Fruit fly (Drosophila melanogaster) whole organism, wandering third instar larva: ENCODE results near the gene CG7768.

Experiments used
- Abd-B ChIP-seq: fragments of >200 bp; optimal IDR thresholded peaks from 2 replicates; lab custom pipeline; 2017; ENCODE audit warnings: missing biosample characterization, missing genetic modification characterization
- CG32264 ChIP-seq: fragments of 200-800 bp; sonication (Bioruptor generic); optimal IDR thresholded peaks from 2 replicates; lab custom pipeline; 2016; ENCODE audit warnings: missing biosample characterization, missing genetic modification characterization
- CG9705 ChIP-seq: fragments of 200-800 bp; sonication (Bioruptor generic); optimal IDR thresholded peaks from 2 replicates; lab custom pipeline; 2018; ENCODE audit warnings: missing biosample characterization, mild to moderate bottlenecking, missing genetic modification characterization
- CrebA ChIP-seq: fragments of 200-800 bp; sonication (Bioruptor generic); optimal IDR thresholded peaks from 2 replicates; lab custom pipeline; 2016; ENCODE audit warnings: missing biosample characterization, mild to moderate bottlenecking, missing genetic modification characterization, borderline replicate concordance
- Dfd ChIP-seq: fragments of >200 bp; optimal IDR thresholded peaks from 2 replicates; lab custom pipeline; 2017; ENCODE audit warnings: missing biosample characterization, missing genetic modification characterization
- Dif ChIP-seq: fragments of 200-275, 200-300 bp; sonication (Bioruptor generic); optimal IDR thresholded peaks from 2 replicates; lab custom pipeline; 2018; ENCODE audit warnings: missing biosample characterization, missing genetic modification characterization; ENCODE audit not compliant: partially characterized antibody
- GATAd ChIP-seq: sonication (Bioruptor generic); optimal IDR thresholded peaks from 2 replicates; lab custom pipeline; 2016; ENCODE audit warnings: missing biosample characterization, missing genetic modification characterization
- HLH106 ChIP-seq: fragments of 200-800 bp; optimal IDR thresholded peaks from 3 replicates; lab custom pipeline; 2019; ENCODE audit warnings: missing biosample characterization, mild to moderate bottlenecking, missing genetic modification characterization, moderate library complexity
- Hnf4 ChIP-seq: fragments of 200-800 bp; sonication (Bioruptor generic); optimal IDR thresholded peaks from 2 replicates; lab custom pipeline; 2016; ENCODE audit warnings: missing biosample characterization, mild to moderate bottlenecking, missing genetic modification characterization
- Hr78 ChIP-seq: fragments of >200 bp; optimal IDR thresholded peaks from 2 replicates; lab custom pipeline; 2017; ENCODE audit warnings: missing biosample characterization, missing genetic modification characterization
- Hr83 ChIP-seq: fragments of 200-300 bp; sonication (Bioruptor generic); optimal IDR thresholded peaks from 2 replicates; lab custom pipeline; 2016; ENCODE audit warnings: missing biosample characterization, mild to moderate bottlenecking, missing genetic modification characterization, moderate library complexity; ENCODE audit not compliant: poor library complexity, severe bottlenecking
- Jra ChIP-seq: sonication (Bioruptor generic); optimal IDR thresholded peaks from 2 replicates; lab custom pipeline; 2016; ENCODE audit warnings: missing biosample characterization, missing genetic modification characterization
- Mio ChIP-seq: sonication (Bioruptor generic); optimal IDR thresholded peaks from 2 replicates; lab custom pipeline; 2016; ENCODE audit warnings: missing biosample characterization, missing genetic modification characterization
- Myc ChIP-seq: fragments of >200 bp; optimal IDR thresholded peaks from 2 replicates; lab custom pipeline; 2017
- N ChIP-seq: fragments of >200 bp; optimal IDR thresholded peaks from 2 replicates; lab custom pipeline; 2018; ENCODE audit warnings: missing biosample characterization, missing external identifiers, missing genetic modification characterization
- OdsH ChIP-seq: fragments of 200-800 bp; sonication (Bioruptor generic); optimal IDR thresholded peaks from 2 replicates; lab custom pipeline; 2016; ENCODE audit warnings: missing biosample characterization, mild to moderate bottlenecking, missing genetic modification characterization
- Rel ChIP-seq, 2 experiments: fragments of 200-800 bp; sonication (Bioruptor generic) in 1 of 2; optimal IDR thresholded peaks; 2 replicates in 1 of 2; 3 replicates in 1 of 2; lab custom pipeline; 2016 to 2019; ENCODE audit warnings: mild to moderate bottlenecking in 2 of 2, missing biosample characterization in 2 of 2, missing genetic modification characterization in 2 of 2, moderate library complexity in 1 of 2
- Sp1 ChIP-seq: fragments of 200-800 bp; sonication (Bioruptor generic); optimal IDR thresholded peaks from 3 replicates; lab custom pipeline; 2019; ENCODE audit warnings: missing biosample characterization, mild to moderate bottlenecking, missing genetic modification characterization, moderate library complexity
- Vsx2 ChIP-seq: fragments of 200-300, 225-300 bp; sonication (Bioruptor generic); optimal IDR thresholded peaks from 2 replicates; lab custom pipeline; 2018; ENCODE audit warnings: missing biosample characterization, missing genetic modification characterization; ENCODE audit not compliant: partially characterized antibody
- br ChIP-seq: fragments of 200-800 bp; sonication (Bioruptor generic); optimal IDR thresholded peaks from 2 replicates; lab custom pipeline; 2016; ENCODE audit warnings: missing biosample characterization, missing genetic modification characterization
- brk ChIP-seq: fragments of 200-800 bp; sonication (Bioruptor generic); optimal IDR thresholded peaks from 2 replicates; lab custom pipeline; 2016; ENCODE audit warnings: missing biosample characterization, mild to moderate bottlenecking, missing genetic modification characterization
- dl ChIP-seq, 2 experiments: fragments of 175-275, 200-275 bp in 1 of 2; fragments of 200-275 bp in 1 of 2; sonication (Bioruptor generic); optimal IDR thresholded peaks; lab custom pipeline; 2018; ENCODE audit warnings: mild to moderate bottlenecking in 2 of 2, missing biosample characterization in 2 of 2, missing genetic modification characterization in 2 of 2, moderate library complexity in 2 of 2; ENCODE audit not compliant: partially characterized antibody in 2 of 2, insufficient read depth in 1 of 2
- dmrt93B ChIP-seq: fragments of 200-800 bp; sonication (Bioruptor generic); optimal IDR thresholded peaks from 2 replicates; lab custom pipeline; 2018; ENCODE audit warnings: missing biosample characterization, mild to moderate bottlenecking, missing genetic modification characterization
- dsf ChIP-seq: sonication (Bioruptor generic); optimal IDR thresholded peaks from 2 replicates; lab custom pipeline; 2016; ENCODE audit warnings: missing biosample characterization, missing genetic modification characterization, borderline replicate concordance
- ey ChIP-seq: fragments of 200-800 bp; sonication (Bioruptor generic); optimal IDR thresholded peaks from 2 replicates; lab custom pipeline; 2016; ENCODE audit warnings: missing biosample characterization, missing genetic modification characterization
- foxo ChIP-seq, 2 experiments: fragments of 200-800 bp; sonication (Bioruptor generic); optimal IDR thresholded peaks; 2 replicates in 1 of 2; 3 replicates in 1 of 2; lab custom pipeline; 2016 to 2017; ENCODE audit warnings: missing biosample characterization in 2 of 2, missing genetic modification characterization in 2 of 2
- fru ChIP-seq: fragments of 200-800 bp; sonication (Bioruptor generic); optimal IDR thresholded peaks from 3 replicates; lab custom pipeline; 2016; ENCODE audit warnings: missing biosample characterization, mild to moderate bottlenecking, missing genetic modification characterization
- h ChIP-seq: fragments of 200-800 bp; sonication (Bioruptor generic); optimal IDR thresholded peaks from 3 replicates; lab custom pipeline; 2016; ENCODE audit warnings: missing biosample characterization, mild to moderate bottlenecking, missing genetic modification characterization
- jim ChIP-seq: fragments of 175-275, 200-325 bp; sonication (Bioruptor generic); optimal IDR thresholded peaks from 2 replicates; lab custom pipeline; 2016; ENCODE audit warnings: missing biosample characterization, mild to moderate bottlenecking, missing genetic modification characterization
- lola ChIP-seq: fragments of >200 bp; optimal IDR thresholded peaks from 2 replicates; lab custom pipeline; 2017; ENCODE audit warnings: missing biosample characterization, missing genetic modification characterization
- pan ChIP-seq: fragments of >200 bp; optimal IDR thresholded peaks from 2 replicates; lab custom pipeline; 2017
- psq ChIP-seq: fragments of 200-800 bp; sonication (Bioruptor generic); optimal IDR thresholded peaks from 3 replicates; lab custom pipeline; 2017; ENCODE audit warnings: missing biosample characterization, mild to moderate bottlenecking, missing genetic modification characterization, moderate library complexity
- rgr ChIP-seq: fragments of 200-800 bp; sonication (Bioruptor generic); optimal IDR thresholded peaks from 3 replicates; lab custom pipeline; 2016; ENCODE audit warnings: missing biosample characterization, mild to moderate bottlenecking, missing genetic modification characterization
- sage ChIP-seq: fragments of 200-800 bp; sonication (Bioruptor generic); optimal IDR thresholded peaks from 2 replicates; lab custom pipeline; 2016; ENCODE audit warnings: missing biosample characterization, mild to moderate bottlenecking, missing genetic modification characterization
- sv ChIP-seq: fragments of 200-800 bp; sonication (Bioruptor generic); optimal IDR thresholded peaks from 3 replicates; lab custom pipeline; 2016; ENCODE audit warnings: missing biosample characterization, missing genetic modification characterization
- tai ChIP-seq: sonication (Bioruptor generic); optimal IDR thresholded peaks from 2 replicates; lab custom pipeline; 2016; ENCODE audit warnings: missing biosample characterization, missing genetic modification characterization
- usp ChIP-seq: fragments of >200 bp; optimal IDR thresholded peaks from 2 replicates; lab custom pipeline; 2017; ENCODE audit warnings: missing biosample characterization, missing genetic modification characterization
- woc ChIP-seq: sonication (Bioruptor generic); optimal IDR thresholded peaks from 2 replicates; lab custom pipeline; 2016; ENCODE audit warnings: missing biosample characterization, mild to moderate bottlenecking, missing genetic modification characterization

CG7768 gene

DNA sequence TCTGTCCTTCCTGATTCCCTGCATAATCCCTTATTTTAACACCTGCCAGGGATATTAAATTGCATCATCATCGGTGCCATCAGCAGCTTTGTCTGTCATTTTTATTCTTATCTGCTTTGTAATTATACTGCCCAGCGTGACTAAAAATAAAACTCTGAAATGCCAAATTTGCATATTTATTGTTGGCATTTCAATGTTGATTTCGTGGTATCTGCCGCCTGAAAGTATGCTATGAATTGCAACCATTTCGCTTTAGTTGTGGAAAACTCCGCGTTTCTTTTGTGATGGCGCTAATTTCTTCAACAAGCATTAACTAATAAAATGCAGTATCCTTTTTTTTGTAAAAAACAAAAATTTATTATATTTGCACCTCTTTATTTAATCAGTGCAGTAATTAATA is 17.8 kb downstream of the CG7768 start, which contains the start of gene CG34244:
Gene CG34244 (minus strand): TSS at position 122 of the 400 bp plus-strand sequence.
- TF ChIP-seq Myc (lab: Kevin White, UChicago) (peak; percentile 31), lola (no peak), jim (GFP tag; lab: Kevin White, UChicago) (no peak)

DNA sequence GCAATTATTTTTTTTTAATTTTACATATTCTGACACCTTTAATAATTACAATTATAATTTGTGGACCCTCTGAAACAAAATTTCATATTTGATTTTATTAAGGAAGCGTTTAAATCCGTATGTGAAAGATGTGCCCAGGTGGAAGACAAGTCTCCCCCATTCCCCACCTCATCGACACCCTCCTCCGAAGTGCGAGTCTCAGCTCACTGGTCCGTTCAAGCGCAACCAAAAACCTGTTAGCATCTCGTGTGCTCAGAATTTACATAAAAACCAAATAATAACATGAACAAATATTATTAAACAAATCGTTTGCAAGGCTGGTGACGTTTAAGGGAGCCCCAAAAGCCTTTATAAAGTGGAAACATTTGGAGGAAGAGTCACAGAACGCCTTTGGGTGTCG is 18.3 kb downstream of the CG7768 start, which contains the start of gene CG7906:
Gene CG7906 (plus strand): TSS at position 301 of the 400 bp plus-strand sequence.
- TF ChIP-seq sv (GFP tag; lab: Kevin White, UChicago), result no peak
- no peak for TF ChIP-seq Dif
- TF ChIP-seq Mio (GFP tag; lab: Kevin White, UChicago), result no peak
- no peak for TF ChIP-seq tai (GFP tag; lab: Kevin White, UChicago)
- no peak for TF ChIP-seq brk (GFP tag; lab: Kevin White, UChicago)
- no peak for TF ChIP-seq usp (GFP tag; lab: Kevin White, UChicago)
- no peak for TF ChIP-seq rgr (GFP tag; lab: Kevin White, UChicago)
- no peak for TF ChIP-seq Sp1 (GFP tag; lab: Kevin White, UChicago)
- TF ChIP-seq foxo (GFP tag; optimal IDR thresholded peaks at IDR 0.05; lab: Kevin White, UChicago), result no peak
- no peak for TF ChIP-seq ey (GFP tag; lab: Kevin White, UChicago)
- TF ChIP-seq sage (GFP tag; lab: Kevin White, UChicago), result no peak
- TF ChIP-seq lola, result no peak
- no peak for TF ChIP-seq GATAd (GFP tag; lab: Kevin White, UChicago)
- no peak for TF ChIP-seq Vsx2 (GFP tag; lab: Kevin White, UChicago)
- TF ChIP-seq Hr78, result no peak

DNA sequence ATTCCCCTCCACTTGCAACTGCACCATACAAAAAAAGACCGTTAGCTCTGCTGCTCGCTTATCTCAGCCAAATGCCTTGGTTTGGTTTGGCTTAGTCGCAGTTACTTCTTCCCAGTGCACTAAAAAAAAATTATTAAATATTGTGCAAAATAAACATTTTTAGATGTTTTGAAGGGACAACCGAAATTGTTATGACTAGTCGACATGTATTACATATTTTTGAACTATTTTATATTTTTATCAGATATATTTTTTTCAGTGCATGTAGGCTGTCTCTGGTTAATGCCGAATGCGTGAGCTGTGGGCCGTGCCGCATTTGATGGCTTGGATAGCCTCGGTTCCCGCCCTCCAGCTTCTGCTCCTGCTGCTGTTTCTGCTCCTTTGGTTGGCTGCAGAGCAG is 21.3 kb downstream of the CG7768 start:
- TF ChIP-seq Mio (GFP tag; lab: Kevin White, UChicago) (no peak), br (no peak), GATAd (GFP tag; lab: Kevin White, UChicago) (no peak), Myc (lab: Kevin White, UChicago) (no peak), sv (GFP tag; lab: Kevin White, UChicago) (no peak), Sp1 (GFP tag; lab: Kevin White, UChicago) (peak; percentile 61), Hr78 (no peak), fru (GFP tag; lab: Kevin White, UChicago) (peak; percentile 57), HLH106 (tag; lab: Kevin White, UChicago) (peak; percentile 32), Hr83 (GFP tag; lab: Kevin White, UChicago) (no peak), brk (GFP tag; lab: Kevin White, UChicago) (no peak), jim (GFP tag; lab: Kevin White, UChicago) (no peak), Hnf4 (GFP tag; lab: Kevin White, UChicago) (no peak), dl (GFP tag; optimal IDR thresholded peaks at IDR 0.05; lab: Kevin White, UChicago; ENCODE audit: insufficient read depth in 1 of 2, partially characterized antibody in 2 of 2) (no peak), Dfd (GFP tag; lab: Kevin White, UChicago) (no peak), psq (GFP tag; lab: Kevin White, UChicago) (peak; percentile 47), OdsH (GFP tag; lab: Kevin White, UChicago) (peak; percentile 58), Vsx2 (GFP tag; lab: Kevin White, UChicago) (no peak), sage (GFP tag; lab: Kevin White, UChicago) (no peak), dsf (GFP tag; lab: Kevin White, UChicago) (no peak), Jra (GFP tag; lab: Kevin White, UChicago) (no peak), Dif (no peak), CG9705 (no peak), foxo (GFP tag; optimal IDR thresholded peaks at IDR 0.05; lab: Kevin White, UChicago) (peak in 1 of 2 experiments; percentile 56), Rel (GFP tag; optimal IDR thresholded peaks at IDR 0.05; lab: Kevin White, UChicago) (no peak), Rel (tag; optimal IDR thresholded peaks at IDR 0.05; lab: Kevin White, UChicago) (no peak), h (peak; percentile 51), Abd-B (no peak), rgr (GFP tag; lab: Kevin White, UChicago) (peak; percentile 31), CG32264 (peak; percentile 3), usp (GFP tag; lab: Kevin White, UChicago) (no peak), tai (GFP tag; lab: Kevin White, UChicago) (no peak), woc (GFP tag; lab: Kevin White, UChicago) (peak; percentile 13), lola (no peak), pan (lab: Kevin White, UChicago) (no peak), ey (GFP tag; lab: Kevin White, UChicago) (peak; percentile 34), CrebA (GFP tag; lab: Kevin White, UChicago) (no peak), N (GFP tag; lab: Kevin White, UChicago) (no peak), dmrt93B (GFP tag; lab: Kevin White, UChicago) (no peak)
